Worm (Caenorhabditis elegans) whole organism, early embryonic: Measurements from ENCODE around the gene R160.10.
"Not testable (repeated sequence)": the region's sequence is repeated elsewhere in the genome, so short reads cannot be mapped to it uniquely, and the experiment has no call there.

Experiments used
- B0310.2 ChIP-seq: sonication (generic microtip); optimal IDR thresholded peaks from 2 replicates; lab custom pipeline; 2016; ENCODE audit warnings: mild to moderate bottlenecking, missing genetic modification characterization, missing compliant biosample characterization
- F13C5.2 ChIP-seq: sonication (generic microtip); optimal IDR thresholded peaks from 2 replicates; lab custom pipeline; 2017; ENCODE audit warnings: mild to moderate bottlenecking, missing genetic modification characterization, inconsistent platforms, missing compliant biosample characterization
- aly-1 ChIP-seq: sonication (generic microtip); optimal IDR thresholded peaks from 2 replicates; lab custom pipeline; 2016; ENCODE audit warnings: missing genetic modification characterization, missing compliant biosample characterization
- ama-1 ChIP-seq: fragments of 150-350 bp; optimal IDR thresholded peaks from 2 replicates; lab custom pipeline; 2014
- ceh-13 ChIP-seq: fragments of 200-800 bp; sonication (Bioruptor generic); optimal IDR thresholded peaks from 2 replicates; lab custom pipeline; 2018; ENCODE audit warnings: mild to moderate bottlenecking, missing genetic modification characterization, missing compliant biosample characterization
- ceh-36 ChIP-seq: sonication (generic microtip); optimal IDR thresholded peaks from 2 replicates; lab custom pipeline; 2016; ENCODE audit warnings: missing genetic modification characterization, inconsistent platforms, missing compliant biosample characterization
- ets-7 ChIP-seq: sonication (generic microtip); optimal IDR thresholded peaks from 2 replicates; lab custom pipeline; 2016; ENCODE audit warnings: missing genotype, missing genetic modification characterization, missing compliant biosample characterization
- flt-1 ChIP-seq: fragments of 200-800 bp; sonication (Bioruptor generic); IDR thresholded peaks from 2 replicates; pipeline ENCODE4 v1.3.6; 2022; ENCODE audit warnings: missing genetic modification characterization, missing compliant biosample characterization
- hmbx-1 ChIP-seq: sonication (generic microtip); optimal IDR thresholded peaks from 2 replicates; lab custom pipeline; 2016; ENCODE audit warnings: mild to moderate bottlenecking, missing genetic modification characterization, missing compliant biosample characterization
- hmg-4 ChIP-seq: fragments of 200-800 bp; sonication (Bioruptor generic); optimal IDR thresholded peaks from 2 replicates; lab custom pipeline; 2018; ENCODE audit warnings: mild to moderate bottlenecking, missing genetic modification characterization, missing compliant biosample characterization
- hnd-1 ChIP-seq: sonication (generic microtip); optimal IDR thresholded peaks from 2 replicates; lab custom pipeline; 2016; ENCODE audit warnings: missing genetic modification characterization, missing compliant biosample characterization
- pes-1 ChIP-seq: fragments of 200-800 bp; sonication (Bioruptor generic); IDR thresholded peaks from 2 replicates; pipeline ENCODE4 v1.3.6; 2022; ENCODE audit warnings: missing genetic modification reagents, missing genetic modification characterization, missing compliant biosample characterization
- scrt-1 ChIP-seq: fragments of 200-800 bp; sonication (Bioruptor generic); IDR thresholded peaks from 2 replicates; pipeline ENCODE4 v1.3.6; 2022; ENCODE audit warnings: missing genetic modification characterization, missing compliant biosample characterization
- sea-1 ChIP-seq: fragments of 200-800 bp; sonication (Bioruptor generic); conservative IDR thresholded peaks from 2 replicates; pipeline ENCODE4 v1.3.6; 2022; ENCODE audit warnings: missing genetic modification characterization, missing compliant biosample characterization
- tbx-11 ChIP-seq: fragments of 200-800 bp; sonication (Bioruptor generic); IDR thresholded peaks from 2 replicates; pipeline ENCODE4 v1.3.6; 2022; ENCODE audit warnings: missing genetic modification characterization, missing compliant biosample characterization
- tbx-37 ChIP-seq: fragments of 200-800 bp; sonication (Bioruptor generic); conservative IDR thresholded peaks from 2 replicates; pipeline ENCODE4 v1.3.6; 2022; ENCODE audit warnings: missing genetic modification reagents, missing genetic modification characterization, missing compliant biosample characterization
- tra-4 ChIP-seq: sonication (generic microtip); optimal IDR thresholded peaks from 2 replicates; lab custom pipeline; 2017; ENCODE audit warnings: missing genetic modification characterization, missing compliant biosample characterization

Gene R160.10

DNA sequence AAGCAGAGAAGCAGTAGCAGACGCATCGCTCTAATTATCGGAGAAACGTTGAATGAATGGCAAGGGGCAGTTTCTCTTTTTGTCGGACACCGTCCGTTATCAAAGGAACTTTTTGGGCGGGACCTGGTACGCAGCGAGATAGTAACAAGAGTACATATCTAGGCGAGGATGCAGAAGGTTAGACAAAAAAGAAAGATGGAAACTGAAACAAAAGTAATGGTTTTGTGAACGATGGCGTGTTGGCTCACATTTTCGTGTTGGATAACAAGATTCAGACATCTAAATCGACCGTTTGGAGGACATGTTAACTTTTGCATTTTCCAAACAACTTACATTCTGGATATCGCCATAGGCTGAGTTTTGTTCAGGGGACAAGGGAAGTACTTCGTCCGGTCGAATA, 9.8 kb downstream of the R160.10 start, which contains the start of gene F14H12.6:
TSS of gene F14H12.6 (minus strand) at position 101 of the 400 bp plus-strand sequence.
- TF ChIP-seq pes-1 (GFP tag; lab: Robert Waterston, UW) (no peak), tbx-11 (GFP tag; lab: Robert Waterston, UW) (no peak), ets-7 (tag; lab: Kevin White, UChicago) (no peak), sea-1 (GFP tag; lab: Robert Waterston, UW) (no peak), aly-1 (no peak), ceh-13 (GFP tag; lab: Kevin White, UChicago) (no peak), B0310.2 (tag; lab: Kevin White, UChicago) (no peak), hmg-4 (GFP tag; lab: Kevin White, UChicago) (no peak), tra-4 (tag; lab: Kevin White, UChicago) (no peak), flt-1 (GFP tag; lab: Robert Waterston, UW) (no peak)

DNA sequence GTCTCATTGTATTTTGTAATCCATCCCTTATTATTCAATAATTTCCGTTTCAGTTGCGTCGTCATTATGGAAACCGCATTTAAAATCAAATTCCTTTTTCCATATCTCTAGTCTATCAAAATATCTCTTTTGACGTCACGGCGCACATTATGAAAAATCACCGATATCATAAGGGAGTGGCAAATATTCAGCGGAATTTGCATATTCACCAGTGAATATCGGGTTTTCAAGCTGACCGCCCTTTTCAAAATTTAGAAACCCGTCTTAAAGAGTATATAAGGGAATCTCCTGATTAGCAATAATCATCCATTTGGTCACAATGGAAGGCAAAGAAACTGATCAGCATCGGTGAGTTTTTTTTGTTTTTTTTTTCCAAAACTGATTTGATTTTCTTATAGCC, 14.0 kb downstream of the R160.10 start, which contains the start of gene col-165:
TSS of gene col-165 (plus strand) at position 301 of the 400 bp plus-strand sequence.
- no peak for TF ChIP-seq tbx-11 (GFP tag; lab: Robert Waterston, UW)
- no peak for TF ChIP-seq tra-4 (tag; lab: Kevin White, UChicago)
- no peak for TF ChIP-seq flt-1 (GFP tag; lab: Robert Waterston, UW)
- no peak for TF ChIP-seq ama-1 (lab: Kevin White, UChicago)
- no peak for TF ChIP-seq hmbx-1 (tag; lab: Kevin White, UChicago)
- TF ChIP-seq B0310.2 (tag; lab: Kevin White, UChicago), result no peak
- no peak for TF ChIP-seq scrt-1 (GFP tag; lab: Robert Waterston, UW)
- no peak for TF ChIP-seq ceh-13 (GFP tag; lab: Kevin White, UChicago)
- no peak for TF ChIP-seq F13C5.2 (tag; lab: Kevin White, UChicago)
- TF ChIP-seq ceh-36 (tag; lab: Kevin White, UChicago), result no peak
- no peak for TF ChIP-seq hnd-1 (tag; lab: Kevin White, UChicago)
- no peak for TF ChIP-seq tbx-37 (GFP tag; lab: Robert Waterston, UW)
- no peak for TF ChIP-seq hmg-4 (GFP tag; lab: Kevin White, UChicago)
- no peak for TF ChIP-seq sea-1 (GFP tag; lab: Robert Waterston, UW)
- TF ChIP-seq aly-1, result no peak
- no peak for TF ChIP-seq pes-1 (GFP tag; lab: Robert Waterston, UW)

DNA sequence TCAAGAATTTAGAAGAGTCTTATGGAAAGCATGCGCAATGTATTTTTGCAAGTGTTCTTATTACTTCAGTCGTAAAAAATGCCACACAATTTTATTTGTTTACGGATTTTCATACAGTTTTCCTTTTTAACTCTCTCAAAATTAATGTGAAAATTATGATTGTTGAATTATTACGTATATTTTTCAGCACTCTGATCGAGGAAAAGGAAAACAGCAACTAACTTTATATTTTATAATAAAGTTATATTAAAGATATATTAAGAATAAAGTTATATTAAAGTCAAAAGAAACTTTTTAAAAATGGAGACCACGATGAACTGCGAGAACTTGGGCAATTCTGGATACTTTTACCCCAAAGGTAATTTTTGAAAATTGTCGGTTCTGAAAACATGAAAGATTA, 17.1 kb downstream of the R160.10 start, which contains the start of gene F14H12.2:
TSS of gene F14H12.2 (plus strand) at position 301 of the 400 bp plus-strand sequence.
- no peak for TF ChIP-seq ets-7 (tag; lab: Kevin White, UChicago)
- no peak for TF ChIP-seq tra-4 (tag; lab: Kevin White, UChicago)
- no peak for TF ChIP-seq F13C5.2 (tag; lab: Kevin White, UChicago)
- TF ChIP-seq B0310.2 (tag; lab: Kevin White, UChicago), result no peak
- TF ChIP-seq tbx-11 (GFP tag; lab: Robert Waterston, UW), result no peak
- TF ChIP-seq hnd-1 (tag; lab: Kevin White, UChicago), result no peak
- TF ChIP-seq ceh-13 (GFP tag; lab: Kevin White, UChicago), result no peak
- no peak for TF ChIP-seq scrt-1 (GFP tag; lab: Robert Waterston, UW)
- TF ChIP-seq pes-1 (GFP tag; lab: Robert Waterston, UW), result no peak
- TF ChIP-seq hmg-4 (GFP tag; lab: Kevin White, UChicago), result no peak
- no peak for TF ChIP-seq ama-1 (lab: Kevin White, UChicago)
- TF ChIP-seq sea-1 (GFP tag; lab: Robert Waterston, UW), result no peak
- TF ChIP-seq aly-1, result no peak
- TF ChIP-seq ceh-36 (tag; lab: Kevin White, UChicago), result no peak

DNA sequence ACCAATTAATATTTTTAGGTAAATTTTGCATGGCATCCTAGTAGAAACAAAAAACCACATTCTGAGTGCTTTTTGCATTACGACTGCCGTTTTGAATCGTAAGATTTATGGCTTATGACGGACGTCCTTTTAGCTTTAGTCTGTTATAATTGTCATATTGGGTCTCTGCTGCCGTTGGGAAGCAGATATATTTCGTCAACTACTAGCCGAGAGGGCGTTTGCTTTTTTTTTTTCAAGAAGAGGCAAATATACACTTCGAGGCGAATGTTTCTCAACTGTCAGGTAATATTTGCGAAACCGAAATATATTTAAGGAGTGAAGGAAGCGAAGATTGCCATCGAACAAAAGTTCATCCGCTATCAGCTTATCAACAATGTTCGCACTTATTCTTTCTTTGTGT, 23.4 kb downstream of the R160.10 start, which contains the start of gene F14H12.3:
TSS of gene F14H12.3 (plus strand) at position 301 of the 400 bp plus-strand sequence.
- TF ChIP-seq hmg-4 (GFP tag; lab: Kevin White, UChicago) (no peak), scrt-1 (GFP tag; lab: Robert Waterston, UW) (0 out of 2 replicates have a peak, but pooled peaks have one; percentile 40)

DNA sequence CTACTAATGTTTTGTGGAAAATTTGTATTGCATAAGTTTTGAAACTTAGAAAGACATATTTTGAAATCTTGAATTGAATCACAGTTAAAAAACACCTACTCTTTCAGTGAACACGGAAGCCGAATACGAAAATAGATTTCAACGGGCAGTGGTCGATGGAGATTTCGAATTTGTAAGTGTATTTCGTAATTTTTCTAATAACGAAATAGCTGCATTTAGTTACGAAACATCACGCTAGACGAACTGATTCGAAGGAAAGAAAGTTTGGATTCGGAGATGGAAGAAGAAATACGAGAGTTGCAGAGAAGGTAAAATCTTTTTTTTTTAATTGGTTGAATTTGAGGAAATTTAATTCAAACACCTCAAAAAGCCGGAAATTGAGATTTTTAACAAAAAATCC, 24.6 kb downstream of the R160.10 start:
- no peak for TF ChIP-seq hnd-1 (tag; lab: Kevin White, UChicago)
- no peak for TF ChIP-seq tbx-37 (GFP tag; lab: Robert Waterston, UW)
- TF ChIP-seq pes-1 (GFP tag; lab: Robert Waterston, UW), result no peak
- TF ChIP-seq ceh-36 (tag; lab: Kevin White, UChicago), result no peak
- no peak for TF ChIP-seq aly-1
- TF ChIP-seq sea-1 (GFP tag; lab: Robert Waterston, UW), result no peak
- no peak for TF ChIP-seq hmg-4 (GFP tag; lab: Kevin White, UChicago)

DNA sequence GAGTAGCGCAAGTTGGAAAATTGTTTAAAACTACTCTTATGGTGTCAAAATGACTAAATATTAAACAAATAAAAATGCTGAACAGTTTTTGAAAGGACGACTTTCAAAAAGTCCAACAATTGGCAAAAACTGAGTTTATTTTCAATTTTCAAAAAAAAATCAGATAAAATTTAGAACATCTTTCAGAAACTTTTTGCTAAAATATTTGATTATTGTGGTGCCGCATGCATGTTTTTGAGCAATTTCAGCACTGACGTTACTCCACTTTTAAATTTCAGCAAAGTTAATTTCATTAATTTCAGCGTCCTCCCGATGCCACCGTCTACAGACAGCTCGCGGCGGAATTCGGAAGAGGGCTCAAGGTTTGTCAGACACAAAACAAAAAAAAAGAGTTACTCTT, 28.0 kb downstream of the R160.10 start, which contains the start of gene cst-1:
TSS of gene cst-1 (plus strand) at position 301 of the 400 bp plus-strand sequence.
- TF ChIP-seq tra-4, F13C5.2, hmbx-1 (tag; lab: Kevin White, UChicago): not testable (repeated sequence)

DNA sequence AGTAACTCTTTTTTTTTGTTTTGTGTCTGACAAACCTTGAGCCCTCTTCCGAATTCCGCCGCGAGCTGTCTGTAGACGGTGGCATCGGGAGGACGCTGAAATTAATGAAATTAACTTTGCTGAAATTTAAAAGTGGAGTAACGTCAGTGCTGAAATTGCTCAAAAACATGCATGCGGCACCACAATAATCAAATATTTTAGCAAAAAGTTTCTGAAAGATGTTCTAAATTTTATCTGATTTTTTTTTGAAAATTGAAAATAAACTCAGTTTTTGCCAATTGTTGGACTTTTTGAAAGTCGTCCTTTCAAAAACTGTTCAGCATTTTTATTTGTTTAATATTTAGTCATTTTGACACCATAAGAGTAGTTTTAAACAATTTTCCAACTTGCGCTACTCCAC, 31.4 kb downstream of the R160.10 start, which contains the start of gene cst-2:
TSS of gene cst-2 (minus strand) at position 101 of the 400 bp plus-strand sequence.
- TF ChIP-seq hmbx-1 (tag; lab: Kevin White, UChicago); pes-1 (GFP tag; lab: Robert Waterston, UW); ceh-13 (GFP tag; lab: Kevin White, UChicago): not testable (repeated sequence)

DNA sequence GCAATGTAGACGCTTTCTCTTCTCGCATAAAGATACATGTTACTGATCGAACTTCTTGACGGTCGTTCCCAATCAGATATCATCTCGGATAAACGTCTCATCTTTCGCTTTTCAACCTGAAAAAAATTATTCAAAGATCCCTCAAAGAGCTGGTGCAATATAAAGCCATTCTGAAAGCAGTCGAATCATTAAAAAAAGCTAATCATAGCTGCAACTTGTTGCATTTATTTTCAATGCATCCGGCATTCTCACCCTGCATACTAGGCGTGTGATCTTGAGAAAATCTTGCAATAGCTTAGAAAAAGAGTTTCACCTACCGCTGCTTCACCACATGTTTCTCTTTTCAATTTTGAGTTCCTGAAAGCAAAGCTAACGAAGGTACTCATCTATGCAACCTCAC, 35.0 kb downstream of the R160.10 start, which contains the start of gene C24A8.6:
TSS of gene C24A8.6 (minus strand) at position 101 of the 400 bp plus-strand sequence.
- not testable (repeated sequence) for TF ChIP-seq tbx-37 (GFP tag; lab: Robert Waterston, UW); flt-1 (GFP tag; lab: Robert Waterston, UW); aly-1
